Fruit fly (Drosophila melanogaster) whole organism, adult: Measurements from ENCODE around the gene CG42750.

Experiments
- CG1620 ChIP-seq: fragments of 200-800 bp; sonication (Bioruptor generic); optimal IDR thresholded peaks from 2 replicates; lab custom pipeline; 2016; ENCODE audit warnings: missing biosample characterization, missing genetic modification characterization
- CG33017 ChIP-seq: fragments of 200-800 bp; sonication (Bioruptor generic); optimal IDR thresholded peaks from 2 replicates; lab custom pipeline; 2018; ENCODE audit warnings: missing biosample characterization, mild to moderate bottlenecking, missing genetic modification characterization, moderate library complexity
- CG5204 ChIP-seq: fragments of 200-800 bp; sonication (Bioruptor generic); optimal IDR thresholded peaks from 2 replicates; lab custom pipeline; 2016; ENCODE audit warnings: missing biosample characterization, missing genetic modification characterization
- CG7101 ChIP-seq: fragments of 200-800 bp; sonication (Bioruptor generic); optimal IDR thresholded peaks from 2 replicates; lab custom pipeline; 2018; ENCODE audit warnings: missing biosample characterization, mild to moderate bottlenecking, missing genetic modification characterization, moderate library complexity
- cnc ChIP-seq, 2 experiments: fragments of >200 bp; optimal IDR thresholded peaks; 2 replicates each; lab custom pipeline; 2017
- kay ChIP-seq: fragments of 200-800 bp; sonication (Bioruptor generic); peaks from one replicate; lab custom pipeline; 2016; ENCODE audit warnings: missing biosample characterization, missing genetic modification characterization, borderline replicate concordance
- ovo ChIP-seq: fragments of 200-800 bp; sonication (Bioruptor generic); optimal IDR thresholded peaks from 2 replicates; lab custom pipeline; 2016; ENCODE audit warnings: missing biosample characterization, missing genetic modification characterization
- tj ChIP-seq: fragments of 200-800 bp; sonication (Bioruptor generic); optimal IDR thresholded peaks from 3 replicates; lab custom pipeline; 2017; ENCODE audit warnings: missing biosample characterization, mild to moderate bottlenecking, missing genetic modification characterization, moderate library complexity
- toe ChIP-seq: fragments of 200-800 bp; sonication (Bioruptor generic); optimal IDR thresholded peaks from 2 replicates; lab custom pipeline; 2016; ENCODE audit warnings: missing biosample characterization, missing genetic modification characterization

DNA sequence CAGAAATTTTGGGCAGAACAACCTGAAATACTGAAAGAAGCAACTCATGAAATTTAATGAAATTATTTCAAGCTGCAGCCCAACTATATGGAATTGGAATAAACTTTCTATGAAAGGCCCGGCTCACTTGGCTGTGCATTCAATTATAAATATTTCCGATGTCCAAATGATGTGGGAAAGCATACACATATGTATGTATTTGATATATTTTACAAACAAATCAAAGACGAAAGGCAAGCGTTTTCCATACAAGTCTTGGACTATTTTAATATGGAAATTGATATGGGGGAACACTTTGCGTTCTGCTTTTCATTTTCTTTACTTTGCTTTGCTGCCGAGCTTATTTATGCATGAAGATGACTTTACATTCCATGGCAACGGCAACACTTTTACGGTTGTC, 28.9 kb upstream of the CG42750 start:
- TF ChIP-seq CG1620 (GFP tag; lab: Kevin White, UChicago) (no peak), kay (GFP tag; lab: Kevin White, UChicago) (peak; percentile 53), ovo (no peak), CG5204 (GFP tag; lab: Kevin White, UChicago) (no peak), tj (GFP tag; lab: Kevin White, UChicago) (no peak), CG7101 (no peak), toe (no peak), cnc (optimal IDR thresholded peaks at IDR 0.05; lab: Kevin White, UChicago) (no peak), CG33017 (tag; lab: Kevin White, UChicago) (no peak)
